Worm (Caenorhabditis elegans) whole organism, early embryonic: ENCODE measurements around the gene fipr-1.

ENCODE experiments used
- F13C5.2 ChIP-seq: sonication (generic microtip); optimal IDR thresholded peaks from 2 replicates; lab custom pipeline; 2017; ENCODE audit warnings: mild to moderate bottlenecking, missing genetic modification characterization, inconsistent platforms, missing compliant biosample characterization
- ama-1 ChIP-seq: fragments of 150-350 bp; optimal IDR thresholded peaks from 2 replicates; lab custom pipeline; 2014
- flt-1 ChIP-seq: fragments of 200-800 bp; sonication (Bioruptor generic); IDR thresholded peaks from 2 replicates; pipeline ENCODE4 v1.3.6; 2022; ENCODE audit warnings: missing genetic modification characterization, missing compliant biosample characterization
- pes-1 ChIP-seq: fragments of 200-800 bp; sonication (Bioruptor generic); IDR thresholded peaks from 2 replicates; pipeline ENCODE4 v1.3.6; 2022; ENCODE audit warnings: missing genetic modification reagents, missing genetic modification characterization, missing compliant biosample characterization
- scrt-1 ChIP-seq: fragments of 200-800 bp; sonication (Bioruptor generic); IDR thresholded peaks from 2 replicates; pipeline ENCODE4 v1.3.6; 2022; ENCODE audit warnings: missing genetic modification characterization, missing compliant biosample characterization

DNA sequence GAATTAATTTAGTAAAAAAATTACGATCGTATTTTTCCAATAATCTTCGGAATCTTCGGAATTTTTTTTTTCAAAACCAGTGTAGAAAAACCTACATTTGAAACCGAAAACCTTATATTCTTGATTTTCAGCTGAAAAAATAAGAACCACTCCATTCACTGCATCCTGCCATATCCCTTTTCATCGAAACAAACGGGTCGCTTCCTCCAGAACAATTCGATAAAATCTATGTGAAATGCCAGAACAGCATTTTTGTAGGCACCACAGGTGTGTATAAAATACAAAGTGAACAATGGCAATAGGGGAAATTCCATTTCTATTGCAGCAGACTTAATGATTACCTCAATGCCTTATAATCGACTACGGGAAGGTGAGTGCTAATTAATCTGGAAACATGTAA is 15.7 kb upstream of the fipr-1 start, which contains the start of gene K01D12.1:
- TF ChIP-seq ama-1 (no peak), pes-1 (GFP tag; lab: Robert Waterston, UW) (no peak), F13C5.2 (tag; lab: Kevin White, UChicago) (no peak), flt-1 (no peak), scrt-1 (GFP tag; lab: Robert Waterston, UW) (no peak)
